Fruit fly (Drosophila melanogaster) whole organism, embryonic: ENCODE data around the gene CG34126.

ENCODE experiments used
- ATbp ChIP-seq: fragments of 200-800 bp; sonication (Bioruptor generic); optimal IDR thresholded peaks from 2 replicates; lab custom pipeline; 2017; ENCODE audit warnings: missing biosample characterization, mild to moderate bottlenecking, missing genetic modification characterization, missing genetic modification reagents
- Asciz ChIP-seq: fragments of 200-800 bp; sonication (Bioruptor generic); optimal IDR thresholded peaks from 2 replicates; lab custom pipeline; 2017; ENCODE audit warnings: missing biosample characterization, mild to moderate bottlenecking, missing genetic modification characterization, missing genetic modification reagents
- CG10543 ChIP-seq: fragments of 200-800 bp; sonication (Bioruptor generic); optimal IDR thresholded peaks from 3 replicates; lab custom pipeline; 2017; ENCODE audit warnings: missing biosample characterization, mild to moderate bottlenecking, missing genetic modification characterization, moderate library complexity
- CG12744 ChIP-seq: fragments of 200-800 bp; sonication (Bioruptor generic); optimal IDR thresholded peaks from 2 replicates; lab custom pipeline; 2016; ENCODE audit warnings: missing biosample characterization, missing genetic modification characterization
- CG12942 ChIP-seq: fragments of 200-800 bp; sonication (Bioruptor generic); optimal IDR thresholded peaks from 3 replicates; lab custom pipeline; 2016; ENCODE audit warnings: missing biosample characterization, missing genetic modification characterization
- CG14014 ChIP-seq: fragments of 200-800 bp; sonication (Bioruptor generic); IDR thresholded peaks from 2 replicates; pipeline ENCODE4 v1.3.6; 2022; ENCODE audit warnings: missing biosample characterization, missing genetic modification characterization
- CG17568 ChIP-seq: fragments of 200-800 bp; sonication (Bioruptor generic); optimal IDR thresholded peaks from 2 replicates; lab custom pipeline; 2018; ENCODE audit warnings: missing biosample characterization, mild to moderate bottlenecking, missing genetic modification characterization, moderate library complexity
- CG2199 ChIP-seq: fragments of 200-800 bp; sonication (Bioruptor generic); IDR thresholded peaks from 3 replicates; pipeline ENCODE4 v1.3.6; 2022; ENCODE audit warnings: missing biosample characterization, missing genetic modification characterization
- CG30403 ChIP-seq: fragments of 200-800 bp; sonication (Bioruptor generic); optimal IDR thresholded peaks from 3 replicates; lab custom pipeline; 2016; ENCODE audit warnings: missing biosample characterization, missing genetic modification characterization
- CG3065 ChIP-seq: fragments of 200-800 bp; sonication (Bioruptor generic); optimal IDR thresholded peaks from 2 replicates; lab custom pipeline; 2016; ENCODE audit warnings: missing biosample characterization, missing genetic modification characterization
- CG32532 ChIP-seq: fragments of 200-800 bp; sonication (Bioruptor generic); IDR thresholded peaks from 2 replicates; pipeline ENCODE4 v1.3.6; 2022; ENCODE audit warnings: missing biosample characterization, missing genetic modification characterization
- CG3407 ChIP-seq: fragments of 200-800 bp; sonication (Bioruptor generic); optimal IDR thresholded peaks from 2 replicates; lab custom pipeline; 2018; ENCODE audit warnings: missing biosample characterization, mild to moderate bottlenecking, missing genetic modification characterization
- CG4360 ChIP-seq: fragments of 200-800 bp; sonication (Bioruptor generic); IDR thresholded peaks from 2 replicates; pipeline ENCODE4 v1.3.6; 2022; ENCODE audit warnings: missing biosample characterization, missing genetic modification characterization
- CG7987 ChIP-seq: fragments of 200-800 bp; sonication (Bioruptor generic); optimal IDR thresholded peaks from 2 replicates; lab custom pipeline; 2018; ENCODE audit warnings: missing biosample characterization, mild to moderate bottlenecking, missing genetic modification characterization, moderate library complexity
- CG9797 ChIP-seq: fragments of 200-800 bp; sonication (Bioruptor generic); optimal IDR thresholded peaks from 3 replicates; lab custom pipeline; 2018; ENCODE audit warnings: missing biosample characterization, mild to moderate bottlenecking, missing genetic modification characterization
- Deaf1 ChIP-seq: fragments of 200-800 bp; optimal IDR thresholded peaks from 3 replicates; lab custom pipeline; 2019; ENCODE audit warnings: missing biosample characterization, mild to moderate bottlenecking, missing genetic modification characterization, moderate library complexity
- Dip3 ChIP-seq: fragments of 200-800 bp; sonication (Bioruptor generic); optimal IDR thresholded peaks from 3 replicates; lab custom pipeline; 2016; ENCODE audit warnings: missing biosample characterization, missing genetic modification characterization
- E2f2 ChIP-seq: fragments of 200-800 bp; sonication (Bioruptor generic); IDR thresholded peaks from 2 replicates; pipeline ENCODE4 v1.3.6; 2022; ENCODE audit warnings: missing biosample characterization, missing genetic modification characterization
- Elba2 ChIP-seq: fragments of 200-800 bp; sonication (Bioruptor generic); optimal IDR thresholded peaks from 3 replicates; lab custom pipeline; 2016; ENCODE audit warnings: missing biosample characterization, missing genetic modification characterization
- HLHmδ ChIP-seq: fragments of 200-800 bp; sonication (Bioruptor generic); optimal IDR thresholded peaks from 2 replicates; lab custom pipeline; 2018; ENCODE audit warnings: missing biosample characterization, mild to moderate bottlenecking, missing genetic modification characterization, moderate library complexity
- Hmr ChIP-seq: fragments of 200-800 bp; sonication (Bioruptor generic); optimal IDR thresholded peaks from 3 replicates; lab custom pipeline; 2017; ENCODE audit warnings: mild to moderate bottlenecking, missing biosample characterization, missing genetic modification reagents, missing genetic modification characterization
- Lim3 ChIP-seq: fragments of 200-800 bp; sonication (Bioruptor generic); IDR thresholded peaks from 2 replicates; pipeline ENCODE4 v1.3.6; 2022; ENCODE audit warnings: missing biosample characterization, missing genetic modification characterization
- Max ChIP-seq: fragments of 200-800 bp; sonication (Bioruptor generic); optimal IDR thresholded peaks from 2 replicates; lab custom pipeline; 2016; ENCODE audit warnings: missing biosample characterization, mild to moderate bottlenecking, missing genetic modification characterization
- Mes4 ChIP-seq: fragments of 200-800 bp; sonication (Bioruptor generic); optimal IDR thresholded peaks from 2 replicates; lab custom pipeline; 2016; ENCODE audit warnings: missing biosample characterization, missing genetic modification characterization
- Poxn ChIP-seq: fragments of 200-800 bp; sonication (Bioruptor generic); IDR thresholded peaks from 2 replicates; pipeline ENCODE4 v1.3.6; 2022; ENCODE audit warnings: missing biosample characterization, missing genetic modification characterization
- Stat92E ChIP-seq, 3 experiments: fragments of >200 bp in 2 of 3; fragments of 200-800 bp in 1 of 3; sonication (Bioruptor generic) in 1 of 3; optimal IDR thresholded peaks; 2 replicates each; lab custom pipeline; 2017 to 2019; ENCODE audit warnings: missing biosample characterization in 3 of 3, missing genetic modification characterization in 3 of 3, mild to moderate bottlenecking in 1 of 3, moderate library complexity in 1 of 3
- amos ChIP-seq: fragments of 200-800 bp; sonication (Bioruptor generic); IDR thresholded peaks from 2 replicates; pipeline ENCODE4 v1.3.6; 2022; ENCODE audit warnings: missing biosample characterization, missing genetic modification characterization; ENCODE audit not compliant: partially characterized antibody
- aop ChIP-seq: fragments of 200-800 bp; sonication (Bioruptor generic); IDR thresholded peaks from 2 replicates; pipeline ENCODE4 v1.3.6; 2022; ENCODE audit warnings: missing biosample characterization, missing genetic modification characterization
- disco-r ChIP-seq: fragments of 200-800 bp; sonication (Bioruptor generic); optimal IDR thresholded peaks from 2 replicates; lab custom pipeline; 2016; ENCODE audit warnings: missing biosample characterization, missing genetic modification characterization
- dmrt99B ChIP-seq: fragments of 200-800 bp; sonication (Bioruptor generic); optimal IDR thresholded peaks from 2 replicates; lab custom pipeline; 2018; ENCODE audit warnings: missing biosample characterization, mild to moderate bottlenecking, missing genetic modification characterization, moderate library complexity
- gem ChIP-seq: fragments of 200-800 bp; sonication (Bioruptor generic); optimal IDR thresholded peaks from 2 replicates; lab custom pipeline; 2019; ENCODE audit warnings: missing biosample characterization, mild to moderate bottlenecking, missing genetic modification characterization, moderate library complexity
- her ChIP-seq: fragments of 200-800 bp; sonication (Bioruptor generic); optimal IDR thresholded peaks from 2 replicates; lab custom pipeline; 2016; ENCODE audit warnings: missing biosample characterization, missing genetic modification characterization
- hkb ChIP-seq, 2 experiments: fragments of 200-800 bp in 1 of 2; fragments of >200 bp in 1 of 2; sonication (Bioruptor generic) in 1 of 2; IDR thresholded peaks in 1 of 2; optimal IDR thresholded peaks in 1 of 2; 2 replicates each; pipeline versions ENCODE4 v1.3.6 to Lab custom; 2017 to 2022; ENCODE audit warnings: missing biosample characterization in 1 of 2, missing genetic modification characterization in 1 of 2
- hth ChIP-seq: fragments of >200 bp; optimal IDR thresholded peaks from 2 replicates; lab custom pipeline; 2017; ENCODE audit warnings: inconsistent platforms
- inv ChIP-seq: fragments of 200-800 bp; sonication (Bioruptor generic); IDR thresholded peaks from 2 replicates; pipeline ENCODE4 v1.3.6; 2022; ENCODE audit warnings: missing biosample characterization, missing genetic modification characterization; ENCODE audit not compliant: partially characterized antibody
- knrl ChIP-seq: fragments of 200-800 bp; sonication (Bioruptor generic); IDR thresholded peaks from 3 replicates; pipeline ENCODE4 v1.3.6; 2022; ENCODE audit warnings: missing biosample characterization, missing genetic modification characterization; ENCODE audit not compliant: partially characterized antibody
- maf-S ChIP-seq: fragments of 200-800 bp; sonication (Bioruptor generic); optimal IDR thresholded peaks from 2 replicates; lab custom pipeline; 2016; ENCODE audit warnings: missing biosample characterization, missing genetic modification characterization
- run ChIP-seq: fragments of 200-800 bp; sonication (Bioruptor generic); optimal IDR thresholded peaks from 3 replicates; lab custom pipeline; 2018; ENCODE audit warnings: missing biosample characterization, mild to moderate bottlenecking, missing genetic modification characterization
- sc ChIP-seq, 3 experiments: fragments of >200 bp in 2 of 3; fragments of 200-800 bp in 1 of 3; sonication (Bioruptor generic) in 1 of 3; optimal IDR thresholded peaks; 2 replicates in 2 of 3; 3 replicates in 1 of 3; lab custom pipeline; 2017; ENCODE audit warnings: mild to moderate bottlenecking in 1 of 3, missing biosample characterization in 1 of 3, missing genetic modification characterization in 1 of 3, missing genetic modification reagents in 1 of 3
- sens ChIP-seq: fragments of 200-800 bp; sonication (Bioruptor generic); peaks from one replicate; lab custom pipeline; 2016; ENCODE audit warnings: missing biosample characterization, missing genetic modification characterization
- slou ChIP-seq: fragments of 200-800 bp; sonication (Bioruptor generic); optimal IDR thresholded peaks from 3 replicates; lab custom pipeline; 2016; ENCODE audit warnings: missing biosample characterization, missing genetic modification characterization
- tll ChIP-seq, 2 experiments: fragments of 200-800 bp in 1 of 2; fragments of >200 bp in 1 of 2; sonication (Bioruptor generic) in 1 of 2; optimal IDR thresholded peaks; 2 replicates each; lab custom pipeline; 2017 to 2019; ENCODE audit warnings: missing biosample characterization in 2 of 2, missing genetic modification characterization in 2 of 2, mild to moderate bottlenecking in 1 of 2, moderate library complexity in 1 of 2
- tx ChIP-seq: fragments of 200-800 bp; sonication (Bioruptor generic); optimal IDR thresholded peaks from 2 replicates; lab custom pipeline; 2016; ENCODE audit warnings: missing biosample characterization, missing genetic modification characterization
- zen ChIP-seq: fragments of 200-800 bp; sonication (Bioruptor generic); optimal IDR thresholded peaks from 3 replicates; lab custom pipeline; 2018; ENCODE audit warnings: missing biosample characterization, mild to moderate bottlenecking, missing genetic modification characterization, moderate library complexity
- zen2 ChIP-seq: fragments of 200-800 bp; sonication (Bioruptor generic); IDR thresholded peaks from 3 replicates; pipeline ENCODE4 v1.3.6; 2022; ENCODE audit warnings: missing biosample characterization, missing genetic modification characterization; ENCODE audit not compliant: partially characterized antibody
- zfh2 ChIP-seq: fragments of 200-800 bp; sonication (Bioruptor generic); optimal IDR thresholded peaks from 2 replicates; lab custom pipeline; 2016; ENCODE audit warnings: missing biosample characterization, missing genetic modification characterization

CG34126 gene

dm6 chr2L:4997401-4998259 lies 16.2 kb downstream of the CG34126 start (continued):
- TF ChIP-seq hkb (optimal IDR thresholded peaks at IDR 0.05; lab: Kevin White, UChicago), result peak; percentile 95
- TF ChIP-seq hkb (GFP tag; IDR thresholded peaks at IDR 0.05; lab: Robert Waterston, UW), result peak; percentile 99
- peak; percentile 12 for TF ChIP-seq HLHmδ
- peak; percentile 98 for TF ChIP-seq Deaf1 (tag; lab: Kevin White, UChicago)
- TF ChIP-seq Asciz (GFP tag; lab: Kevin White, UChicago), result peak; percentile 99
- peak; percentile 99 for TF ChIP-seq dmrt99B (tag; lab: Kevin White, UChicago)
- peak in 1 of 3 experiments; percentile 95 for TF ChIP-seq Stat92E (GFP tag; optimal IDR thresholded peaks at IDR 0.05; lab: Kevin White, UChicago)
- TF ChIP-seq amos (GFP tag; lab: Robert Waterston, UW), result no peak
- TF ChIP-seq disco-r (GFP tag; lab: Kevin White, UChicago), result peak; percentile 99
- TF ChIP-seq tll (GFP tag; optimal IDR thresholded peaks at IDR 0.05; lab: Kevin White, UChicago), result no peak
- TF ChIP-seq slou (GFP tag; lab: Kevin White, UChicago), result peak; percentile 98
- TF ChIP-seq CG2199, result peak; percentile 99
- peak; percentile 99; the same call in 1 of the 2 replicates for TF ChIP-seq Lim3 (GFP tag; lab: Robert Waterston, UW)
- TF ChIP-seq zen2 (GFP tag; lab: Robert Waterston, UW), result peak; percentile 43; the same call in 1 of the 3 replicates
- TF ChIP-seq run (tag; lab: Kevin White, UChicago), result peak; percentile 96
- TF ChIP-seq zen (tag; lab: Kevin White, UChicago), result peak; percentile 98
- peak; percentile 98 for TF ChIP-seq Hmr (GFP tag; lab: Kevin White, UChicago)
- TF ChIP-seq gem (tag; lab: Kevin White, UChicago), result peak; percentile 100
- TF ChIP-seq CG14014 (GFP tag; lab: Robert Waterston, UW), result peak; percentile 99
- TF ChIP-seq hth (lab: Kevin White, UChicago), result no peak
- peak; percentile 99 for TF ChIP-seq CG12942 (GFP tag; lab: Kevin White, UChicago)
- peak; percentile 98 for TF ChIP-seq CG3065 (GFP tag; lab: Kevin White, UChicago)
- TF ChIP-seq tx (GFP tag; lab: Kevin White, UChicago), result peak; percentile 99
- TF ChIP-seq knrl (GFP tag; lab: Robert Waterston, UW), result peak; percentile 77
- TF ChIP-seq CG10543, result peak; percentile 98
- TF ChIP-seq E2f2 (GFP tag; lab: Robert Waterston, UW), result peak; percentile 88
- TF ChIP-seq Poxn (GFP tag; lab: Robert Waterston, UW), result peak; percentile 96
- peak; percentile 62 for TF ChIP-seq inv (GFP tag; lab: Robert Waterston, UW)
- peak; percentile 100 for TF ChIP-seq sens
- peak; percentile 97 for TF ChIP-seq her (GFP tag; lab: Kevin White, UChicago)
- peak; percentile 99 for TF ChIP-seq zfh2 (GFP tag; lab: Kevin White, UChicago)
- peak; percentile 92 for TF ChIP-seq CG4360
- no peak for TF ChIP-seq sc (optimal IDR thresholded peaks at IDR 0.05; lab: Kevin White, UChicago)
- TF ChIP-seq sc (GFP tag; optimal IDR thresholded peaks at IDR 0.05; lab: Kevin White, UChicago), result peak; percentile 99
- TF ChIP-seq Elba2, result peak; percentile 78
- TF ChIP-seq CG3407 (GFP tag; lab: Kevin White, UChicago), result peak; percentile 98
- peak; percentile 99 for TF ChIP-seq Dip3 (GFP tag; lab: Kevin White, UChicago)
- TF ChIP-seq Max, result peak; percentile 99
- TF ChIP-seq CG12744 (GFP tag; lab: Kevin White, UChicago), result peak; percentile 99
- peak; percentile 99 for TF ChIP-seq maf-S (GFP tag; lab: Kevin White, UChicago)
- TF ChIP-seq CG17568, result peak; percentile 97
- TF ChIP-seq ATbp (GFP tag; lab: Kevin White, UChicago), result peak; percentile 99
- peak; percentile 99 for TF ChIP-seq CG30403 (GFP tag; lab: Kevin White, UChicago)
- TF ChIP-seq Mes4 (GFP tag; lab: Kevin White, UChicago), result peak; percentile 99
- TF ChIP-seq CG7987 (GFP tag; lab: Kevin White, UChicago), result peak; percentile 97
- peak; percentile 67 for TF ChIP-seq CG9797
- peak; percentile 96 for TF ChIP-seq aop
- peak; percentile 99 for TF ChIP-seq CG32532
